Fruit fly (Drosophila melanogaster): Measurements from ENCODE around the gene loco.

loco gene

dm6 chr3R:22639239-22639858 lies at the start of gene loco, which contains the start of gene wake:
Gene loco (minus strand): TSS chr3R:22639387.
Gene wake (plus strand): TSS chr3R:22639808.
- TF ChIP-seq CG8159 (tag; optimal IDR thresholded peaks at IDR 0.05) = no peak
- no peak for TF ChIP-seq CG32121 (GFP tag; IDR thresholded peaks at IDR 0.05)
- TF ChIP-seq CG8301 (tag; optimal IDR thresholded peaks at IDR 0.05) = no peak
- no peak for TF ChIP-seq gl (tag; optimal IDR thresholded peaks at IDR 0.05)
- no peak for TF ChIP-seq Snoo (tag; optimal IDR thresholded peaks at IDR 0.05)

dm6 chr3R:22686336-22686874 lies 47.2 kb upstream of the loco start, which contains the start of the genes Gclm and CG17625:
Gene Gclm (minus strand): TSS chr3R:22686510.
Gene CG17625 (plus strand): TSS chr3R:22686849.
- TF ChIP-seq CG15710 (tag; optimal IDR thresholded peaks at IDR 0.05) = peak; percentile 32
- TF ChIP-seq Pif1A (GFP tag; optimal IDR thresholded peaks at IDR 0.05) = no peak
- TF ChIP-seq CG8159 (tag; optimal IDR thresholded peaks at IDR 0.05) = peak; percentile 26
- TF ChIP-seq CG9948 (tag; optimal IDR thresholded peaks at IDR 0.05) = peak; percentile 1
- peak; percentile 52 for TF ChIP-seq Snoo (tag; optimal IDR thresholded peaks at IDR 0.05)
- TF ChIP-seq CG4496 (GFP tag; IDR thresholded peaks at IDR 0.05) = peak; percentile 20; the same call in 1 of the 3 replicates
- peak; percentile 19 for TF ChIP-seq CG8301 (tag; optimal IDR thresholded peaks at IDR 0.05)
- peak; percentile 2 for TF ChIP-seq CG34367 (tag; optimal IDR thresholded peaks at IDR 0.05)
- TF ChIP-seq Ets98B (GFP tag; IDR thresholded peaks at IDR 0.05) = peak; percentile 45; the same call in 1 of the 2 replicates
- 0 out of 3 replicates have a peak, but pooled peaks have one; percentile 58 for TF ChIP-seq fd96Ca (GFP tag; IDR thresholded peaks at IDR 0.05)
- TF ChIP-seq Pif1B (GFP tag; optimal IDR thresholded peaks at IDR 0.05) = no peak
- TF ChIP-seq gl (tag; optimal IDR thresholded peaks at IDR 0.05) = peak; percentile 55
- peak; percentile 49; the same call in 1 of the 2 replicates for TF ChIP-seq CG32121 (GFP tag; IDR thresholded peaks at IDR 0.05)
- TF ChIP-seq CG12605 (GFP tag; IDR thresholded peaks at IDR 0.05) = peak; percentile 71
- TF ChIP-seq CG17806 (tag; optimal IDR thresholded peaks at IDR 0.05) = peak; percentile 1
- no peak for TF ChIP-seq CG13204 (GFP tag; optimal IDR thresholded peaks at IDR 0.05)
- no peak for TF ChIP-seq D1 (tag; optimal IDR thresholded peaks at IDR 0.05)

dm6 chr3R:22684948-22685253 lies 45.7 kb upstream of the loco start:
- TF ChIP-seq CG13204 (GFP tag; optimal IDR thresholded peaks at IDR 0.05) = no peak
- TF ChIP-seq CG10348 (GFP tag; IDR thresholded peaks at IDR 0.05) = no peak
- TF ChIP-seq EcR (GFP tag; optimal IDR thresholded peaks at IDR 0.05) = no peak
- no peak for TF ChIP-seq D1 (tag; optimal IDR thresholded peaks at IDR 0.05)
- no peak for TF ChIP-seq CG32121 (GFP tag; IDR thresholded peaks at IDR 0.05)
- no peak for TF ChIP-seq fd96Ca (GFP tag; IDR thresholded peaks at IDR 0.05)
- no peak for TF ChIP-seq Snoo (tag; optimal IDR thresholded peaks at IDR 0.05)
- TF ChIP-seq CG34367 (tag; optimal IDR thresholded peaks at IDR 0.05) = no peak
- no peak for TF ChIP-seq CG4496 (GFP tag; IDR thresholded peaks at IDR 0.05)
- TF ChIP-seq CG14655 (GFP tag; optimal IDR thresholded peaks at IDR 0.05) = no peak
- TF ChIP-seq gl (tag; optimal IDR thresholded peaks at IDR 0.05) = no peak
- no peak for TF ChIP-seq rn (GFP tag; IDR thresholded peaks at IDR 0.05)
- TF ChIP-seq CG12605 (GFP tag; IDR thresholded peaks at IDR 0.05) = no peak

dm6 chr3R:22684044-22684947 lies 45.1 kb upstream of the loco start:
- TF ChIP-seq CG4496 (GFP tag; IDR thresholded peaks at IDR 0.05) = no peak
- no peak for TF ChIP-seq gl (tag; optimal IDR thresholded peaks at IDR 0.05)
- no peak for TF ChIP-seq CG34367 (tag; optimal IDR thresholded peaks at IDR 0.05)
- no peak for TF ChIP-seq CG9948 (tag; optimal IDR thresholded peaks at IDR 0.05)
- no peak for TF ChIP-seq rn (GFP tag; IDR thresholded peaks at IDR 0.05)
- TF ChIP-seq Ets98B (GFP tag; IDR thresholded peaks at IDR 0.05) = no peak

- TF ChIP-seq EcR (GFP tag; optimal IDR thresholded peaks at IDR 0.05) = peak; percentile 81
- no peak for TF ChIP-seq CG9948 (tag; optimal IDR thresholded peaks at IDR 0.05)
- TF ChIP-seq D1 (tag; optimal IDR thresholded peaks at IDR 0.05) = no peak
- TF ChIP-seq Snoo (tag; optimal IDR thresholded peaks at IDR 0.05) = no peak
- no peak for TF ChIP-seq CG32121 (GFP tag; IDR thresholded peaks at IDR 0.05)
Measured at dm6 chr3R:22675447-22675846, 36.3 kb upstream of the loco start.

- TF ChIP-seq rn (GFP tag; IDR thresholded peaks at IDR 0.05) = no peak
- peak; percentile 45 for TF ChIP-seq Pif1B (GFP tag; optimal IDR thresholded peaks at IDR 0.05)
- peak; percentile 67 for TF ChIP-seq CG9948 (tag; optimal IDR thresholded peaks at IDR 0.05)
- TF ChIP-seq CG4496 (GFP tag; IDR thresholded peaks at IDR 0.05) = no peak
- TF ChIP-seq CG8301 (tag; optimal IDR thresholded peaks at IDR 0.05) = peak; percentile 12
- TF ChIP-seq CG32121 (GFP tag; IDR thresholded peaks at IDR 0.05) = no peak
- no peak for TF ChIP-seq Pif1A (GFP tag; optimal IDR thresholded peaks at IDR 0.05)
- no peak for TF ChIP-seq CG13204 (GFP tag; optimal IDR thresholded peaks at IDR 0.05)
- TF ChIP-seq CG17806 (tag; optimal IDR thresholded peaks at IDR 0.05) = peak; percentile 61
- TF ChIP-seq CG10348 (GFP tag; IDR thresholded peaks at IDR 0.05) = no peak
- TF ChIP-seq CG14655 (GFP tag; optimal IDR thresholded peaks at IDR 0.05) = no peak
- no peak for TF ChIP-seq EcR (GFP tag; optimal IDR thresholded peaks at IDR 0.05)
- peak; percentile 76 for TF ChIP-seq CG8159 (tag; optimal IDR thresholded peaks at IDR 0.05)
- peak; percentile 10 for TF ChIP-seq D1 (tag; optimal IDR thresholded peaks at IDR 0.05)
- no peak for TF ChIP-seq fd96Ca (GFP tag; IDR thresholded peaks at IDR 0.05)
- no peak for TF ChIP-seq Ets98B (GFP tag; IDR thresholded peaks at IDR 0.05)
- TF ChIP-seq CG12605 (GFP tag; IDR thresholded peaks at IDR 0.05) = no peak
- TF ChIP-seq gl (tag; optimal IDR thresholded peaks at IDR 0.05) = no peak
- TF ChIP-seq CG15710 (tag; optimal IDR thresholded peaks at IDR 0.05) = peak; percentile 62
- TF ChIP-seq CG34367 (tag; optimal IDR thresholded peaks at IDR 0.05) = peak; percentile 51
- no peak for TF ChIP-seq Snoo (tag; optimal IDR thresholded peaks at IDR 0.05)
Measured at dm6 chr3R:22673528-22673959, 34.4 kb upstream of the loco start.

Data from whole organism, pupa.